Fruit fly (Drosophila melanogaster) whole organism: ENCODE results near the gene CG46399.

Experiments
- CG8478 ChIP-seq: fragments of >200 bp; optimal IDR thresholded peaks from 2 replicates; lab custom pipeline; 2018; ENCODE audit warnings: inconsistent platforms
- Dll ChIP-seq: fragments of >200 bp; optimal IDR thresholded peaks from 2 replicates; lab custom pipeline; 2017
- EcR ChIP-seq, 2 experiments: fragments of >200 bp; optimal IDR thresholded peaks; 2 replicates each; lab custom pipeline; 2017; ENCODE audit warnings: missing biosample characterization in 2 of 2, missing genetic modification characterization in 2 of 2, missing genetic modification reagents in 2 of 2
- pan ChIP-seq: fragments of >200 bp; optimal IDR thresholded peaks from 2 replicates; lab custom pipeline; 2017
- psq ChIP-seq: fragments of >200 bp; optimal IDR thresholded peaks from 2 replicates; lab custom pipeline; 2017
- usp ChIP-seq: fragments of >200 bp; optimal IDR thresholded peaks from 2 replicates; lab custom pipeline; 2017; ENCODE audit warnings: missing biosample characterization, missing genetic modification characterization, mixed read lengths

CG46399 gene

DNA sequence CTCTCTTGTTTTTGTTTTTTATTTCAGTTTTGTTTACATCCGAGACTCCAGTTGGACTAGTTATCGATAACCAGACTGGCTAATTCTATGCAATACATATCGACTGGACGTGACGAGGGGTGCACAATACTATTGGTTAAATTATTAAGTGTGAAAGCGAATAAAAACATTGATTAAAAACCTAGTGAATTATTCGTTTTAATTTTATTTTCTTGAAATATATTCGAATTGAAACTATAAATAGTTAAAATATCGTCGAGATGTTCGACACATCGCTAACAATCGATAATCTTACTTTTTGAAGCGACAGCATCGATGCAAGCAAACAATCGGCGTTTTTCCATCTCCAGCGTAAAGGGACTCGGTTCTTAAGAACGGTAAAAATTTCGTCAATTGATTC lies 20.0 kb upstream of the CG46399 start, which contains the start of the genes CG32590 and Flo2:
CG32590 (minus strand) TSS at position 60 of the 400 bp plus-strand sequence.
Flo2 (plus strand) TSS at position 330 of the 400 bp plus-strand sequence.
- TF ChIP-seq Dll (lab: Kevin White, UChicago) (no peak), usp (GFP tag; lab: Kevin White, UChicago) (no peak), pan (lab: Kevin White, UChicago) (no peak)

DNA sequence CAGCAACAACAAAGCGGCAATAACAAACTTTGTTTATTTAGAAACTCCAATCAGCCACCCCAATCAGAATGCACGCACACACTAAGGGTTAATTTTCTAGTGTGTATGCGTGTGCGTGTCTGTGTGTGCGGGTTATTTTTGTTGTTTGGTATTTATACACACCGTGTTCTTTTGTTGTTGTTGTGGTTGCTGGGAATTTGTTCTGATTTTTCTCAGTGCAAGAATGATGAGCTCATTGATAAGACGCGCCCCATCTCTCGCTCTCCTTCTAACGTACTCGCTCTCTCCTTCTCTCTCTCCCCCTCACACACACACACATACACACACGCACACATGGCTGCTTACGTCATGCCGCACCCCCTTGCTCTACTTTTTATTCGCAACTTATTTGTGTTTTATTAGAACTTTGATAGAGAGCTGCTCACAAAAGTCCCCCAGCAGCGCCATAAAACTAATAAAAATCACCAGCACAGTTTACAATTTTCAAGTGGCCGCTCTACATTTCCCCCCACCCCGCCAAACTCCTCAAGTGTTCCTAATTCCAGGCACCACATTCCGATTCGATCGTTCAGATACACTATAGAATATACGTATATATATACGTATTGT lies 19.2 kb upstream of the CG46399 start:
- TF ChIP-seq pan (lab: Kevin White, UChicago) (no peak), Dll (lab: Kevin White, UChicago) (no peak), usp (GFP tag; lab: Kevin White, UChicago) (no peak), psq (lab: Kevin White, UChicago) (no peak), CG8478 (lab: Kevin White, UChicago) (no peak), EcR (GFP tag; optimal IDR thresholded peaks at IDR 0.05; lab: Kevin White, UChicago) (no peak)

DNA sequence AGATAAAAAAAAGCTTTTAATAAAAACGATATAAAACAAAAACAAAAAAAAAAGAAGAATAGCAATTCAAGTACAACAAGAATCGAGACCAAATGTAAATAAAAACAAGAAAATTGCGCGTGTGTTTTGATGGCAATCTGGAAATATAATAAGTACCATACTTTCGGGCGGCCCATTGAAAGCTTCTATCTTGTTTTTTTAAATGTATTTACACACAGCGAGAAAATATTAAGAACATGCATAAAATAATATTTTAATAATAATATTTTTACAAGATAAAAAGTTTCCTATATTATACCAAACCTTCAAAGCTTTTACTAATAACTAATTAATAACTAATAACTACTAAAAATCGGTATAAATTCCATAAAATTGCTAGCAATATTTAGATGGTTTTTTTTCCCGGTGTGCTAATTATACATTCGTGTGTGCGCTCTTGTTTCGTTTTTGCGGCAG lies 18.6 kb upstream of the CG46399 start:
- TF ChIP-seq CG8478 (lab: Kevin White, UChicago), result no peak
- TF ChIP-seq Dll (lab: Kevin White, UChicago), result no peak
- TF ChIP-seq EcR (GFP tag; optimal IDR thresholded peaks at IDR 0.05; lab: Kevin White, UChicago), result no peak
- no peak for TF ChIP-seq pan (lab: Kevin White, UChicago)
- no peak for TF ChIP-seq psq (lab: Kevin White, UChicago)
- TF ChIP-seq usp (GFP tag; lab: Kevin White, UChicago), result no peak

DNA sequence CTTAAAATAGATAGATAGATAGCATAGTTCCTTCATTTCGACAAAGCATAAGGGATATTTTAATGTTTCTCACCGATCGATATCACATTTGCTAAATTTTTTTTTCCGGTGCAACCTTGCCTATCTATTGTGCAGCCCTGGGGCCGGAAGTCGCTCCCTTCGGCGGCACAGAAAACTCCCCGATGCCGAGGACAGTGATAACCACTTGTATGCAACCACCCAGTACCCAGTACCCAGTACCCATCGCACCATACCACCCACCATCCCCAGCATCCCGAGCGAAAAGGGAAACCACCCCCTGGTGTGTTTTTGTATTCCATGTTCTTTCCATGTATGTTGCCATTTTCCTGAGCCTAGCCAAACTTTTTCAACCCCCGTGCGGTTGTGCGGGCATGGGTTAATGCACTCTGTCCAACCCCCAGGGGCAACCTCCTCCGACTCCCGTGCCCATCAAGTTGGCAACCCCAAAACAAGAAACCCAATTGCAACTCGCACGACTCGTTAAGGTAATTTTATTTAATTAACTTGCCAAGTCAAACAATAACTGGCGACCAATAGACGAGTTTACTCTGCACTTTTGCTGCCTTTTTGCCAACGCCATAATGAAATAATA lies 17.1 kb upstream of the CG46399 start:
- TF ChIP-seq usp (GFP tag; lab: Kevin White, UChicago), result no peak
- TF ChIP-seq psq (lab: Kevin White, UChicago), result no peak
- no peak for TF ChIP-seq EcR (GFP tag; optimal IDR thresholded peaks at IDR 0.05; lab: Kevin White, UChicago)
- TF ChIP-seq CG8478 (lab: Kevin White, UChicago), result no peak
- TF ChIP-seq pan (lab: Kevin White, UChicago), result no peak
- TF ChIP-seq Dll (lab: Kevin White, UChicago), result no peak

DNA sequence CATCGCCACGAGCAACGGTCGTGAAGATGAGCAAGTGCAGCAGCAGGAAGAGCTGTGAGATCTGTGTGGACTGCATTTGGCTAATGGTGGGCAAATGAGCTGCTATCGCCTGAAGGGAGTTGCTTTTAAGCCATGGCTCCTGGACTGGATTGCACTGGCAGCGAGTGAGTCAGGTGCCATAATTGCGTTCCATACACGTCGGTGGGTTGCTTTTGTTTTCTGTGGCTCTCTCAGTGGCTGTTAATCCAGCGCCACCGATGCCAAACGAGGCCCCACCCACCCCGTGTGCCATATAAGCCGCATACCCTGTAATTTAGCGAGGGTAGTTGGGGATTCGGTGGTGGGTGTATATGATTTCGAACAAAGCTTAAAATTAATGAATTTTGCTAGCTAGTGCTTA lies 14.4 kb upstream of the CG46399 start, which contains the start of gene CG12539:
CG12539 (minus strand) TSS at position 101 of the 400 bp plus-strand sequence.
- TF ChIP-seq pan (lab: Kevin White, UChicago) (no peak), Dll (lab: Kevin White, UChicago) (no peak), CG8478 (lab: Kevin White, UChicago) (no peak), usp (GFP tag; lab: Kevin White, UChicago) (no peak), EcR (GFP tag; optimal IDR thresholded peaks at IDR 0.05; lab: Kevin White, UChicago) (no peak), psq (lab: Kevin White, UChicago) (no peak)

DNA sequence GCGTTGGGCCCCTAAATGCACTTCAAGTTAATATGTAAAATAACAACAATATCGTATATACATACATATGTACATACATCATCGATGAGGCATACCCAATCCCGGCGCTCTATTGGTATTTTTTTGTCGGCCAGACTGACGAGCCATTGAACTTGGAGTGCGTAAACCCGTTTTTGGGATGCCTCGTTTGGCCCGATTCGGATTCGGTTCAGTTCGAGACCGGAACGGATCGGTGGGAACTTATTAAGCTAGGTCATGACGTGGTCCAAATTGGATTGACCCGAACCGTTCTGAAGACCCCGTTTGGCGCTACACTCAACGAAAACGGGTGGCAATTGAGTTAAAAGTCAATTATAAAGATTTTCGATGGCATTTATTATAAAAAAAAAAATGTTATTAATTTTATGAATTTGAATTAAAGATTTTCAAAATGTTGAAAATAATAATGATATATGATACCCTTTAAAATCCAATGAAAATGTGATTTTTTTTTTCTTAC lies 12.9 kb upstream of the CG46399 start:
- TF ChIP-seq EcR (GFP tag; optimal IDR thresholded peaks at IDR 0.05; lab: Kevin White, UChicago) (peak in 1 of 2 experiments; percentile 65), Dll (lab: Kevin White, UChicago) (no peak)

DNA sequence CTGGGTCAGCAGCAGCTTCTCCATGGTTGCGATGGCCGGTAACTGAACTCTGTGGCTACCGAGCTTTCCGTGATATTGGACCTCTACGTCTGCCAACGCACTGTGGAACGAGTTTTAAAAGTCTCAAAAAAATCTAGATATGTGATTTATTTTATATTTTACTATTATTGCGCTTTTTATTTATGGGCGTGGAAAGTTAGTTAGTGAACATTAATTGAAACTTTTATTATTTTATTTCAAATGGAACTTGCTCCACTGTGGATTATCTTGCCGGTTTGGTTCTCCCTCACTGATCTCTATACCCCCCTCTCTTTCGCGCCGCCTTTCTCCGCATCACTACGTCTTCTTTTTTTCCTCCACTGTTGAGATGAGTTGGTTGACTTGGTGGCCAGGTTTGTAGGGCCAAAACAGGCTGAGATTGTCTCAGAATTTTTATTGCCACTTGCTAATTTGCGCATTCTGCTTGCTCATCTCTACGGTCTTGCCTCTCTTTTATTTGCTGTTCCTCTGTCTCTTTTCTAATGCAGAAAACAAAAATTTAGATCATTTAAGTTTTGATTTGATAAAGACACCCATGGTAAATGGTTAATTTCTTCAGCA lies 10.2 kb upstream of the CG46399 start, which contains the start of gene CG9522:
CG9522 (minus strand) TSS at position 54 of the 600 bp plus-strand sequence.
- no peak for TF ChIP-seq psq (lab: Kevin White, UChicago)
- TF ChIP-seq EcR (GFP tag; optimal IDR thresholded peaks at IDR 0.05; lab: Kevin White, UChicago), result no peak
- no peak for TF ChIP-seq pan (lab: Kevin White, UChicago)

DNA sequence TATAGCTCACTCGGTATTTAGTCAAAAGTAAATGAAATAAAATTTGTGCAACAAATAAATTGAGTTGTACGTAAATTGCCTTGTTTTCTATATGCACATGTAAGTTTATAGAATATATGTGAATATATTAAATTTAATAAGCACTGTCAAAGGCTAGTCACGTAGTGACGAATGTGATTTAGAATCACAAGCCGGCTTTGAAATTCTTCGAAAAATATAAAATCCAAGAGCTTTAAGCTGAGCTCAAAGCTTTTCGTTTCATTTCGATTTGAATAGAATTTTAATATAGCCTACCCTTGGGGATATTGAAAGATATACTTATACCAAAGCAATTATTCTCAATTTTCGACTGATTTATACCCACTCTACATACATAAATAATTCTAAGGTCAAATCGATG lies 9.0 kb upstream of the CG46399 start:
- no peak for TF ChIP-seq Dll (lab: Kevin White, UChicago)
- no peak for TF ChIP-seq EcR (GFP tag; optimal IDR thresholded peaks at IDR 0.05; lab: Kevin White, UChicago)
- TF ChIP-seq usp (GFP tag; lab: Kevin White, UChicago), result no peak
- TF ChIP-seq CG8478 (lab: Kevin White, UChicago), result no peak
- TF ChIP-seq pan (lab: Kevin White, UChicago), result no peak
- TF ChIP-seq psq (lab: Kevin White, UChicago), result no peak

DNA sequence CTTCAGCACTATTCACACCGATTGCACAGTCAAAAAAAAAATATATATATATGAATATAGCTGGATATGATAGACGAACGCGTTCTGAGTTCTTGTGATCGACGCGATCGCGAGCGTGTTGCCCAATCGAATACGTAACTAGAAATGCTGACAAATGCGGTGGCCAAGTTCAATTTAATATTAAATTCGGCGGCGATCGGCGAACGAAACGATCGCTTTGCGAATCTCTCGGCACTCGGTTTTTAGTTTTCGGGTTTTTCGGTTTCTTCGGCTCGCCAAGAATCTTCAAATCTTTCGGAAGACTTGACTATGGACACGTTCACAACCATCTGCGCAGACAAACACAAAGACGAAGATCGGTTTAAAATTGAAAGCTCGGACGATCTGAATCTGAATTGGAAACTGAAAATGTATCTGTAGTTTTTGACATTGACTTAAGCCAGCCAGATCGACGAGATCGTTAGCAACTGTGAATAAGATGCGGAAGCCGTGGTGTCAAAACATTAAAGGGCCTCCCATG lies 5.8 kb upstream of the CG46399 start, which contains the start of gene CG9521:
CG9521 (minus strand) TSS at position 117 of the 520 bp plus-strand sequence.
- no peak for TF ChIP-seq usp (GFP tag; lab: Kevin White, UChicago)
- no peak for TF ChIP-seq Dll (lab: Kevin White, UChicago)
- TF ChIP-seq EcR (GFP tag; optimal IDR thresholded peaks at IDR 0.05; lab: Kevin White, UChicago), result no peak
- TF ChIP-seq CG8478 (lab: Kevin White, UChicago), result no peak
- no peak for TF ChIP-seq psq (lab: Kevin White, UChicago)
- TF ChIP-seq pan (lab: Kevin White, UChicago), result no peak

DNA sequence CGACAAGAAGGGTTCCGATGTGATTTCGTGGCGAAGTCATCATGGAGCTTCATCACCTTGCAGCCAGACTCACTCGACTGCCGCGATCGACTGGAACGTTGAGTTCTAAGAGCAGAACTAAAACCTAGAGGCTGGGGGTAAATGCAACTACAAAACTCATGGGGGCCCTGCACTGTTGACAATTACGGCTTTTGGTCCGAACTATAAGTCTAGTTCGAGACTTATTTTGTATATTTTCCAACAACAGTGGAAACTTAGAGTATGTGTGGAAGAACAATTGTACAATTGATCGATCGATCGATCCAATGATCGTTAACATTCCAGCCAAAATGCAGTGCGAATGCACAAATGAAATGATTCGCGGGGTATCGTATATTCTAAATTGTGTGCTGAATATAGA lies 2.8 kb upstream of the CG46399 start, which contains the start of gene CG9519:
CG9519 (minus strand) TSS at position 101 of the 400 bp plus-strand sequence.
- TF ChIP-seq EcR (GFP tag; optimal IDR thresholded peaks at IDR 0.05; lab: Kevin White, UChicago) (no peak), usp (GFP tag; lab: Kevin White, UChicago) (no peak), pan (lab: Kevin White, UChicago) (no peak), psq (lab: Kevin White, UChicago) (no peak), CG8478 (lab: Kevin White, UChicago) (no peak), Dll (lab: Kevin White, UChicago) (no peak)

DNA sequence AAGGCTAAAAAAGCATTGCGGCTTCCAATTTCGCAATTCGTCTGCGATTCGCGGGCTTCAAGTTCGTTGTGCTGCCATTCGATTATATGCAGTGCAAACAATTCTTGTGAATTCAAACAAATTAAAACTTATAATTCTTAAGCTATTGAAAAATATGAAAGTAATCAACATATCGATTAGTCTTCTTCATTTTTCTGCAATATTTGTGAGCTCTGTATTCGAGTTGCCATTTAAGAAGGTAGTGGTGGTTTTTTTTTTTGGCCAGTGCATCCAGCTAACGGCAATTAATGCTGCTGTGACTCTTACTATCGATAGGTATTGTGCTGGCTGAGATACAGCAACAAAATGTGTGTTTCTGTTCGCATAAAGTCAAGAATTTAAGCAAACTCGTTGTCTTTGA lies 1.2 kb upstream of the CG46399 start:
- no peak for TF ChIP-seq Dll (lab: Kevin White, UChicago)
